Fruit fly (Drosophila melanogaster): ENCODE measurements around the gene Myt1.

The Myt1 gene

DNA sequence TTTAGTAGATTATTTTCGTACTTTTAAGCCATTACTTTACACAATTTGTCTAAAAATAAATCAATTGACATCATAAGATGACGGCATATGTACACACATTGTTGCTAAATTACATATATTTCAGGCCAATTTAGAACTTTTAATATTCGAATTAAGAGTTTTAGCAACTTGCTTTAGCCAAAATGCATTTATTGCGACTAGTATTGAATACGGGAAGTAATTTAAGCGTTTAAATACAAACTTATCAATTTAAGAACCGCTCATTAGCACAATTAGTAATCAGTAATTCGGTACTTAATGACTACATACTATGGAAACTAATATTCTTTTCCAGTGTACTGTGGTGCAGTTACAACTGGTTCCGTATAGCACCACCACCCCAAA, 29.8 kb upstream of the Myt1 start:
- no peak for TF ChIP-seq CG7045 (GFP tag; optimal IDR thresholded peaks at IDR 0.05)
- no peak for TF ChIP-seq Clk (GFP tag; optimal IDR thresholded peaks at IDR 0.05)
- no peak for TF ChIP-seq toe (GFP tag; optimal IDR thresholded peaks at IDR 0.05)
- no peak for TF ChIP-seq Hr96 (GFP tag; optimal IDR thresholded peaks at IDR 0.05)
- no peak for TF ChIP-seq ovo (GFP tag; optimal IDR thresholded peaks at IDR 0.05)

DNA sequence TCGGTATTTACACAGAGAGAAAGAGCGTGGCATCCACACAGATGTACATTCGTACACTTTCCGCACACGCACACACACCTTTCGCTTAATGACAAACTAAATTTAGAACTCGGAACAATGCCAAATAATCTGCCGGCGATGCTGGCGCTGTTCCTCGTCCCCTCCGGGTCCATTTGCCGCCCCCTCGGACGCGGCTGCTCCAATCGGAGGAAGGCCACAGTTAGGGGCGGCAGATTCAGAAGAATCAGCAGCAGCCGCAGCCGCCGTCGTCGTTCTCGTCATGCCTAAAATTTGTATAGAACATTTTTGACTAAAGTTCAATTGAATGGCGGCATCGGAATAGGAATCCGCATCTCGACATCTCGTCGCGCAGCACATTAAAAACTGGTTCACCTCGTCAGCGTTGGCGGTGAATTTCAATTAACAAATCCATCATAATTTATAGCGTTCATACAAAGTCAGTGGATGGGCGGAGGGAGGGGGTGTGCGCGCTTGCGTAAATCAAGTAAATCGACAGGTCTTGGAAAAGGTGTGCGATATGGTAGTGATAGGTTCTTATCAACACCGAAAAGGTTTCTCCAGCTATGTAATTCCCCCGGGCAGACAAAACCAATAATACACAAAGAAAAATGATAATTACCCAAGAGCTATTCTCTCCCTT, 29.3 kb upstream of the Myt1 start:
- TF ChIP-seq CG33017 (tag; optimal IDR thresholded peaks at IDR 0.05), result no peak
- TF ChIP-seq cnc (optimal IDR thresholded peaks at IDR 0.05), result no peak
- TF ChIP-seq CG12768 (GFP tag; optimal IDR thresholded peaks at IDR 0.05), result no peak
- TF ChIP-seq Crg-1 (GFP tag; optimal IDR thresholded peaks at IDR 0.05), result no peak
- TF ChIP-seq Mnt (GFP tag; optimal IDR thresholded peaks at IDR 0.05), result no peak

DNA sequence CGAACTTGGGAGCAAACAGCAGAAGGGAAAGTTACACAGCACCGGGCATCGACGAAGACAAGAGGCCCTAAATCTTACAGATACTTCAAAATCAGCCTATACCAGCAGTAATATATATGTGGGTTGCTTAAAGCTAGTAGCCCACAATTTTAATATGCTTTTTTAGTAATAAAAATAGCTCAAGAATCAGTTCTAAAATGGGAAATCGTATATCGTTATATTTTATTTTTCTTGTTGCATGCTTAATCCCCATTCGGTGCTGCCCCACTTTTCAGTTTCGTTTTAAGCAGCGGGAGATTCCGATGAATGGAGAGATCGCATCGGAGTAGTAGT, 28.7 kb upstream of the Myt1 start:
- no peak for TF ChIP-seq cnc (optimal IDR thresholded peaks at IDR 0.05)
- TF ChIP-seq bab1 (GFP tag; optimal IDR thresholded peaks at IDR 0.05), result no peak
- TF ChIP-seq CG7045 (GFP tag; optimal IDR thresholded peaks at IDR 0.05), result no peak
- TF ChIP-seq ovo (GFP tag; optimal IDR thresholded peaks at IDR 0.05), result no peak
- no peak for TF ChIP-seq toe (GFP tag; optimal IDR thresholded peaks at IDR 0.05)
- no peak for TF ChIP-seq CG14711 (tag; optimal IDR thresholded peaks at IDR 0.05)
- TF ChIP-seq cic (GFP tag; optimal IDR thresholded peaks at IDR 0.05), result no peak
- no peak for TF ChIP-seq CG12768 (GFP tag; optimal IDR thresholded peaks at IDR 0.05)
- no peak for TF ChIP-seq CG5204 (GFP tag; optimal IDR thresholded peaks at IDR 0.05)
- TF ChIP-seq Hr96 (GFP tag; optimal IDR thresholded peaks at IDR 0.05), result no peak
- TF ChIP-seq CG1620 (GFP tag; optimal IDR thresholded peaks at IDR 0.05), result no peak
- no peak for TF ChIP-seq CG33017 (tag; optimal IDR thresholded peaks at IDR 0.05)
- no peak for TF ChIP-seq pad (GFP tag; optimal IDR thresholded peaks at IDR 0.05)
- no peak for TF ChIP-seq CG7101 (tag; optimal IDR thresholded peaks at IDR 0.05)
- TF ChIP-seq tj (GFP tag; optimal IDR thresholded peaks at IDR 0.05), result no peak
- no peak for TF ChIP-seq Crg-1 (GFP tag; optimal IDR thresholded peaks at IDR 0.05)
- no peak for TF ChIP-seq Clk (GFP tag; optimal IDR thresholded peaks at IDR 0.05)

DNA sequence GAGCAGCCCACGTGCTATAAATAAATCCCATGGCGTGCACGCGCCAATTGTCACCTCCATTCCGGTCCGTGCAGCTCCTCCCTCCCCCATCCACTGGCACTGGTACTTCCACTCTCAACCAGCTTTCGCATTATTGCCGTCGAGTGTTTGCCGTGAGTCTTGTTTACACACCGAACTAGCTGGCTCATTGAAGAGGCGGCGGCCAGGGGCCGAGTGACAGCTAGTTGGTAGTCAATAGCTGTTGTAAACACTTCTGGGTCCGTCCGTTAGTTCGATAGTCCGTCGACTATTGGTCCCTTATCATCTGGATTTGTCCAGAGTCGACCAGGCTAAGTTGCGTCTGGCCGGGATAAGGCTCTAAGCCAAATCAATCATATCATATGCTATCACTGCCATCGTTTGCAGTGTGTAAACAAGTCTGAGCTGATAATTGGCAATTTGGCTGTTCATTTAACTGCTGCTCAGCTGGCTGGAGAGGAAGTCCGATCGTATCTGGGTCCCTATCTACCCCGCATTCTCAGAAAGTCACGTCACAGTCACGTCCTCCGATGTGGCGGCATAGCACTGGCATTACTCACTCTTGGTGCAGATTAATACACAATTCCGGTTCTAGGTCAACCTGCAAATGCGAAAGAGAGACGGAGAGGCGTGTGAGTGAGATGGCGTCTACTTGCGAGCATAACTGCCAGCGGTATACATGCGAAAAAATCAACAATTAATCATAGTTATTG, 28.1 kb upstream of the Myt1 start:
- TF ChIP-seq CG12768 (GFP tag; optimal IDR thresholded peaks at IDR 0.05), result peak; percentile 88
- no peak for TF ChIP-seq tj (GFP tag; optimal IDR thresholded peaks at IDR 0.05)
- peak; percentile 98 for TF ChIP-seq cic (GFP tag; optimal IDR thresholded peaks at IDR 0.05)
- TF ChIP-seq Hr96 (GFP tag; optimal IDR thresholded peaks at IDR 0.05), result no peak
- TF ChIP-seq cnc (optimal IDR thresholded peaks at IDR 0.05), result no peak
- TF ChIP-seq bab1 (GFP tag; optimal IDR thresholded peaks at IDR 0.05), result no peak
- peak; percentile 31 for TF ChIP-seq toe (GFP tag; optimal IDR thresholded peaks at IDR 0.05)
- TF ChIP-seq Crg-1 (GFP tag; optimal IDR thresholded peaks at IDR 0.05), result peak; percentile 64
- TF ChIP-seq CG1620 (GFP tag; optimal IDR thresholded peaks at IDR 0.05), result peak; percentile 67
- TF ChIP-seq Clk (GFP tag; optimal IDR thresholded peaks at IDR 0.05), result peak; percentile 69
- peak; percentile 53 for TF ChIP-seq CG11617 (GFP tag; optimal IDR thresholded peaks at IDR 0.05)
- TF ChIP-seq CG7101 (tag; optimal IDR thresholded peaks at IDR 0.05), result peak; percentile 64
- peak; percentile 24 for TF ChIP-seq CG14711 (tag; optimal IDR thresholded peaks at IDR 0.05)
- peak; percentile 75 for TF ChIP-seq ovo (GFP tag; optimal IDR thresholded peaks at IDR 0.05)
- TF ChIP-seq CG5204 (GFP tag; optimal IDR thresholded peaks at IDR 0.05), result no peak
- TF ChIP-seq CG7045 (GFP tag; optimal IDR thresholded peaks at IDR 0.05), result peak; percentile 70
- peak; percentile 14 for TF ChIP-seq CG33017 (tag; optimal IDR thresholded peaks at IDR 0.05)
- TF ChIP-seq kay (GFP tag; ENCODE audit: borderline replicate concordance), result no peak
- peak; percentile 57 for TF ChIP-seq pad (GFP tag; optimal IDR thresholded peaks at IDR 0.05)
- peak; percentile 93 for TF ChIP-seq Mnt (GFP tag; optimal IDR thresholded peaks at IDR 0.05)

DNA sequence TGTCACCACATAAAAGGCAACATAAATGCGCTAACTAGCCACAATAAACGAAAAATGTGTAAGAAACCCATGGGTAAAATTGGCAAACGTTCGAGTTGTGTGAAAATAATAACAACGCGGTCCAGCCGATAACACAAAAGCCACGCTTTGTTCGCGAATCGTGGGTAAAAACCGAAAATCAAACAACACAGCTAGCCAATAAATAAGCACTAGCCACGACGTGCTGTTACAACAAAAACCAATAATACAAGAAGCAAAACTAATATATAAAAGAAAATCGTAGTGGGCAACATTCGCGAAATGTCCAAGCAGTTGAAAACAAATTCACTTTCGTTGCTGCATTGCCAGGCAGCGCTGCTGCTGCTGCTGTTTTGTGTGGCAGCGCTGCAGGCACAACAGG, 23.3 kb upstream of the Myt1 start, which contains the start of gene CG42272:
Gene CG42272, plus strand, starts transcription at position 301 of the 400 bp plus-strand sequence.
- TF ChIP-seq pad (GFP tag; optimal IDR thresholded peaks at IDR 0.05) (no peak), CG12768 (GFP tag; optimal IDR thresholded peaks at IDR 0.05) (no peak), toe (GFP tag; optimal IDR thresholded peaks at IDR 0.05) (no peak), Clk (GFP tag; optimal IDR thresholded peaks at IDR 0.05) (no peak), Mnt (GFP tag; optimal IDR thresholded peaks at IDR 0.05) (no peak), tj (GFP tag; optimal IDR thresholded peaks at IDR 0.05) (no peak)

DNA sequence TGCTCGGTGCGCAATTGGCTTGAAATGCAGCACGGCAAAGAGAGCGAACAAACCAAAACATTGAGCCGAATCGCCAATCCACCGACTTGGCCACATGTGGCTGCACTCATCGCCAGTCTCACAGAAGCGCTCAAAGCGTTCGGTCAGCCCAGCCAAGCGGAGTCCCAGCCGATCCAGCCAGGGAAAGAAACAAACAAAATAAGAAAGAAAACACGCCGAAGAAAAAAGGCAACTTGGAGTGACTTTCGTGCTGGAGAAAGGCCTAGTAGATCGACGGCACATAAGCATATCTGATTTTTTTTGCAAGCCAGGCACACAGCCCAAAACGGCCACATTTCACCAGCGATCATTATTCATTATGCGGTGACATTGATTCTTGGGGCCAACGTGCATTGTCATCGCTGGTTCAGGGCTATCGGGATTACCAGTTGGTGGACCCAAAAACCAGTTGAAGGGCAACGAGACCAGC, 22.7 kb upstream of the Myt1 start:
- TF ChIP-seq CG1620 (GFP tag; optimal IDR thresholded peaks at IDR 0.05), result no peak
- no peak for TF ChIP-seq ovo (GFP tag; optimal IDR thresholded peaks at IDR 0.05)
- no peak for TF ChIP-seq kay (GFP tag; ENCODE audit: borderline replicate concordance)
- TF ChIP-seq CG12768 (GFP tag; optimal IDR thresholded peaks at IDR 0.05), result no peak
- TF ChIP-seq bab1 (GFP tag; optimal IDR thresholded peaks at IDR 0.05), result no peak
- no peak for TF ChIP-seq toe (GFP tag; optimal IDR thresholded peaks at IDR 0.05)
- no peak for TF ChIP-seq Clk (GFP tag; optimal IDR thresholded peaks at IDR 0.05)
- TF ChIP-seq CG11617 (GFP tag; optimal IDR thresholded peaks at IDR 0.05), result no peak
- TF ChIP-seq tj (GFP tag; optimal IDR thresholded peaks at IDR 0.05), result no peak
- no peak for TF ChIP-seq cnc (optimal IDR thresholded peaks at IDR 0.05)
- no peak for TF ChIP-seq cic (GFP tag; optimal IDR thresholded peaks at IDR 0.05)
- TF ChIP-seq Mnt (GFP tag; optimal IDR thresholded peaks at IDR 0.05), result no peak
- no peak for TF ChIP-seq CG5204 (GFP tag; optimal IDR thresholded peaks at IDR 0.05)
- no peak for TF ChIP-seq CG14711 (tag; optimal IDR thresholded peaks at IDR 0.05)
- TF ChIP-seq Hr96 (GFP tag; optimal IDR thresholded peaks at IDR 0.05), result no peak
